Worm (Caenorhabditis elegans): ENCODE results near the gene ndua-12.

ce11 chrIV:2751568-2751967 lies 31.9 kb upstream of the ndua-12 start, which contains the start of gene Y54G2A.41:
- TF ChIP-seq nhr-11 (tag; optimal IDR thresholded peaks at IDR 0.05), result no peak
- TF ChIP-seq zag-1 (tag; optimal IDR thresholded peaks at IDR 0.05), result no peak
- TF ChIP-seq crh-2 (tag; optimal IDR thresholded peaks at IDR 0.05), result no peak
- TF ChIP-seq unc-62 (GFP tag; optimal IDR thresholded peaks at IDR 0.05), result no peak
- TF ChIP-seq nhr-10 (tag; optimal IDR thresholded peaks at IDR 0.05), result no peak
- TF ChIP-seq alr-1 (tag; optimal IDR thresholded peaks at IDR 0.05), result no peak
- no peak for TF ChIP-seq snpc-4 (tag; optimal IDR thresholded peaks at IDR 0.05)
- TF ChIP-seq blmp-1 (tag; optimal IDR thresholded peaks at IDR 0.05; ENCODE audit: insufficient read depth), result no peak
- no peak for TF ChIP-seq aly-2 (tag; optimal IDR thresholded peaks at IDR 0.05)
